Fruit fly (Drosophila melanogaster) whole organism, embryonic: ENCODE results near the gene NijB.
A peak's percentile ranks its signal among the peaks of the same experiment; 100 is the strongest.

ENCODE experiments used
- Asciz ChIP-seq: fragments of 200-800 bp; sonication (Bioruptor generic); optimal IDR thresholded peaks from 2 replicates; lab custom pipeline; 2017; ENCODE audit warnings: missing biosample characterization, mild to moderate bottlenecking, missing genetic modification characterization, missing genetic modification reagents
- CG10209 ChIP-seq: fragments of 200-800 bp; sonication (Bioruptor generic); optimal IDR thresholded peaks from 3 replicates; lab custom pipeline; 2017; ENCODE audit warnings: missing biosample characterization, mild to moderate bottlenecking, missing genetic modification characterization, missing genetic modification reagents
- CG10267 ChIP-seq: fragments of 200-800 bp; sonication (Bioruptor generic); optimal IDR thresholded peaks from 2 replicates; lab custom pipeline; 2018; ENCODE audit warnings: missing biosample characterization, mild to moderate bottlenecking, missing genetic modification characterization, moderate library complexity
- CG10565 ChIP-seq: fragments of 200-800 bp; sonication (Bioruptor generic); optimal IDR thresholded peaks from 3 replicates; lab custom pipeline; 2016; ENCODE audit warnings: missing biosample characterization, mild to moderate bottlenecking, missing genetic modification characterization
- CG11723 ChIP-seq: fragments of 200-800 bp; sonication (Bioruptor generic); optimal IDR thresholded peaks from 2 replicates; lab custom pipeline; 2017; ENCODE audit warnings: missing biosample characterization, mild to moderate bottlenecking, missing genetic modification characterization
- CG13775 ChIP-seq: fragments of 200-800 bp; sonication (Bioruptor generic); optimal IDR thresholded peaks from 3 replicates; lab custom pipeline; 2017; ENCODE audit warnings: missing biosample characterization, mild to moderate bottlenecking, missing genetic modification characterization
- CG14667 ChIP-seq: fragments of 200-800 bp; sonication (Bioruptor generic); IDR thresholded peaks from 2 replicates; pipeline ENCODE4 v1.3.6; 2022; ENCODE audit warnings: missing biosample characterization, missing genetic modification characterization
- CG14860 ChIP-seq: fragments of 200-800 bp; sonication (Bioruptor generic); IDR thresholded peaks from 3 replicates; pipeline ENCODE4 v1.3.6; 2022; ENCODE audit warnings: missing biosample characterization, missing genetic modification characterization; ENCODE audit not compliant: partially characterized antibody
- CG1529 ChIP-seq: fragments of 200-800 bp; sonication (Bioruptor generic); optimal IDR thresholded peaks from 3 replicates; lab custom pipeline; 2018; ENCODE audit warnings: missing biosample characterization, missing genetic modification characterization
- CG15514 ChIP-seq: fragments of 200-800 bp; sonication (Bioruptor generic); optimal IDR thresholded peaks from 3 replicates; lab custom pipeline; 2017; ENCODE audit warnings: missing biosample characterization, missing genetic modification characterization, mild to moderate bottlenecking, moderate library complexity, missing genetic modification reagents
- CG31224 ChIP-seq: fragments of 200-800 bp; sonication (Bioruptor generic); IDR thresholded peaks from 2 replicates; pipeline ENCODE4 v1.3.6; 2022; ENCODE audit warnings: missing biosample characterization, missing genetic modification characterization
- CG3281 ChIP-seq: fragments of 200-800 bp; sonication (Bioruptor generic); optimal IDR thresholded peaks from 3 replicates; lab custom pipeline; 2017; ENCODE audit warnings: missing biosample characterization, mild to moderate bottlenecking, missing genetic modification characterization
- CG33213 ChIP-seq: fragments of 200-800 bp; sonication (Bioruptor generic); optimal IDR thresholded peaks from 3 replicates; lab custom pipeline; 2016; ENCODE audit warnings: missing biosample characterization, missing genetic modification characterization
- CG34376 ChIP-seq: fragments of 200-800 bp; sonication (Bioruptor generic); optimal IDR thresholded peaks from 2 replicates; lab custom pipeline; 2018; ENCODE audit warnings: missing biosample characterization, mild to moderate bottlenecking, missing genetic modification characterization
- CG4404 ChIP-seq: fragments of 200-800 bp; sonication (Bioruptor generic); IDR thresholded peaks from 2 replicates; pipeline ENCODE4 v1.3.6; 2022; ENCODE audit warnings: missing biosample characterization, missing genetic modification characterization
- CG7271 ChIP-seq: fragments of 200-800 bp; sonication (Bioruptor generic); optimal IDR thresholded peaks from 2 replicates; lab custom pipeline; 2018; ENCODE audit warnings: missing biosample characterization, mild to moderate bottlenecking, missing genetic modification characterization, moderate library complexity
- CG9215 ChIP-seq: fragments of 200-800 bp; sonication (Bioruptor generic); IDR thresholded peaks from 2 replicates; pipeline ENCODE4 v1.3.6; 2022; ENCODE audit warnings: missing biosample characterization, missing genetic modification characterization
- CrebB ChIP-seq: fragments of 200-800 bp; sonication (Bioruptor generic); optimal IDR thresholded peaks from 3 replicates; lab custom pipeline; 2018; ENCODE audit warnings: missing biosample characterization, mild to moderate bottlenecking, missing genetic modification characterization
- D19B ChIP-seq: fragments of 200-800 bp; sonication (Bioruptor generic); optimal IDR thresholded peaks from 2 replicates; lab custom pipeline; 2017; ENCODE audit warnings: missing biosample characterization, mild to moderate bottlenecking, missing genetic modification characterization
- Dp ChIP-seq: fragments of 200-800 bp; sonication (Bioruptor generic); optimal IDR thresholded peaks from 2 replicates; lab custom pipeline; 2018; ENCODE audit warnings: missing biosample characterization, mild to moderate bottlenecking, missing genetic modification characterization, moderate library complexity
- Drgx ChIP-seq: fragments of 200-800 bp; sonication (Bioruptor generic); IDR thresholded peaks from 2 replicates; pipeline ENCODE4 v1.3.6; 2022; ENCODE audit warnings: missing biosample characterization, missing genetic modification characterization
- Ets65A ChIP-seq: fragments of 200-800 bp; sonication (Bioruptor generic); peaks from one replicate; lab custom pipeline; 2016; ENCODE audit warnings: missing biosample characterization, missing genetic modification characterization
- Ets97D ChIP-seq: fragments of 200-800 bp; sonication (Bioruptor generic); optimal IDR thresholded peaks from 3 replicates; lab custom pipeline; 2016; ENCODE audit warnings: missing biosample characterization, missing genetic modification characterization
- H2.0 ChIP-seq: fragments of 200-800 bp; sonication (Bioruptor generic); IDR thresholded peaks from 2 replicates; pipeline ENCODE4 v1.3.6; 2022; ENCODE audit warnings: missing biosample characterization, missing genetic modification characterization
- HmgD ChIP-seq: fragments of 200-800 bp; sonication (Bioruptor generic); optimal IDR thresholded peaks from 3 replicates; lab custom pipeline; 2016; ENCODE audit warnings: missing biosample characterization, missing genetic modification characterization
- Lim3 ChIP-seq: fragments of 200-800 bp; sonication (Bioruptor generic); IDR thresholded peaks from 2 replicates; pipeline ENCODE4 v1.3.6; 2022; ENCODE audit warnings: missing biosample characterization, missing genetic modification characterization
- Nf-YA ChIP-seq: fragments of 200-800 bp; sonication (Bioruptor generic); IDR thresholded peaks from 2 replicates; pipeline ENCODE4 v1.3.6; 2022; ENCODE audit warnings: missing biosample characterization, missing genetic modification characterization
- Oaz ChIP-seq: fragments of 200-800 bp; sonication (Bioruptor generic); IDR thresholded peaks from 2 replicates; pipeline ENCODE4 v1.3.6; 2022; ENCODE audit warnings: missing biosample characterization, missing genetic modification characterization
- Side ChIP-seq: fragments of 200-800 bp; sonication (Bioruptor generic); optimal IDR thresholded peaks from 2 replicates; lab custom pipeline; 2016; ENCODE audit warnings: missing biosample characterization, missing genetic modification characterization
- Trl ChIP-seq, 3 experiments: fragments of >200 bp in 2 of 3; fragments of 200-800 bp in 1 of 3; sonication (Bioruptor generic) in 1 of 3; optimal IDR thresholded peaks; 2 replicates in 1 of 3; 3 replicates in 2 of 3; lab custom pipeline; 2016 to 2017; ENCODE audit warnings: missing biosample characterization in 1 of 3, missing genetic modification characterization in 1 of 3
- al ChIP-seq: fragments of 200-800 bp; sonication (Bioruptor generic); IDR thresholded peaks from 2 replicates; pipeline ENCODE4 v1.3.6; 2022; ENCODE audit warnings: missing biosample characterization, missing genetic modification characterization
- bab2 ChIP-seq: fragments of 200-800 bp; sonication (Bioruptor generic); optimal IDR thresholded peaks from 2 replicates; lab custom pipeline; 2016; ENCODE audit warnings: missing biosample characterization, missing genetic modification characterization
- cato ChIP-seq: fragments of 200-800 bp; sonication (Bioruptor generic); optimal IDR thresholded peaks from 2 replicates; lab custom pipeline; 2016; ENCODE audit warnings: missing biosample characterization, missing genetic modification characterization, borderline replicate concordance
- caup ChIP-seq: fragments of 200-800 bp; sonication (Bioruptor generic); optimal IDR thresholded peaks from 3 replicates; lab custom pipeline; 2017; ENCODE audit warnings: missing biosample characterization, mild to moderate bottlenecking, missing genetic modification characterization, moderate library complexity; ENCODE audit not compliant: severe bottlenecking
- chinmo ChIP-seq: fragments of 200-800 bp; sonication (Bioruptor generic); IDR thresholded peaks from 4 replicates; pipeline ENCODE4 v1.3.6; 2022; ENCODE audit warnings: missing biosample characterization, missing genetic modification characterization; ENCODE audit not compliant: partially characterized antibody
- croc ChIP-seq: fragments of 200-800 bp; sonication (Bioruptor generic); conservative IDR thresholded peaks from 3 replicates; pipeline ENCODE4 v1.3.6; 2022; ENCODE audit warnings: missing biosample characterization, missing genetic modification characterization
- danr ChIP-seq: fragments of 200-800 bp; sonication (Bioruptor generic); IDR thresholded peaks from 2 replicates; pipeline ENCODE4 v1.3.6; 2022; ENCODE audit warnings: missing biosample characterization, missing genetic modification characterization
- dmrt11E ChIP-seq: fragments of 200-800 bp; sonication (Bioruptor generic); optimal IDR thresholded peaks from 3 replicates; lab custom pipeline; 2018; ENCODE audit warnings: missing biosample characterization, mild to moderate bottlenecking, missing genetic modification characterization, moderate library complexity
- fru ChIP-seq: fragments of >200 bp; optimal IDR thresholded peaks from 2 replicates; lab custom pipeline; 2017
- her ChIP-seq: fragments of 200-800 bp; sonication (Bioruptor generic); optimal IDR thresholded peaks from 2 replicates; lab custom pipeline; 2016; ENCODE audit warnings: missing biosample characterization, missing genetic modification characterization
- hth ChIP-seq: fragments of >200 bp; optimal IDR thresholded peaks from 2 replicates; lab custom pipeline; 2017; ENCODE audit warnings: inconsistent platforms
- kah ChIP-seq: fragments of 200-800 bp; sonication (Bioruptor generic); optimal IDR thresholded peaks from 2 replicates; lab custom pipeline; 2018; ENCODE audit warnings: missing biosample characterization, mild to moderate bottlenecking, missing genetic modification characterization
- kay ChIP-seq: fragments of 200-800 bp; sonication (Bioruptor generic); optimal IDR thresholded peaks from 2 replicates; lab custom pipeline; 2016; ENCODE audit warnings: missing biosample characterization, missing genetic modification characterization
- maf-S ChIP-seq: fragments of 200-800 bp; sonication (Bioruptor generic); optimal IDR thresholded peaks from 2 replicates; lab custom pipeline; 2016; ENCODE audit warnings: missing biosample characterization, missing genetic modification characterization
- pho ChIP-seq: fragments of 200-800 bp; sonication (Bioruptor generic); optimal IDR thresholded peaks from 2 replicates; lab custom pipeline; 2016; ENCODE audit warnings: missing biosample characterization, missing genetic modification characterization
- row ChIP-seq: fragments of 200-800 bp; sonication (Bioruptor generic); IDR thresholded peaks from 3 replicates; pipeline ENCODE4 v1.3.6; 2022; ENCODE audit warnings: missing biosample characterization, missing genetic modification characterization
- run ChIP-seq: fragments of 200-800 bp; sonication (Bioruptor generic); optimal IDR thresholded peaks from 3 replicates; lab custom pipeline; 2018; ENCODE audit warnings: missing biosample characterization, mild to moderate bottlenecking, missing genetic modification characterization
- sc ChIP-seq, 3 experiments: fragments of >200 bp in 2 of 3; fragments of 200-800 bp in 1 of 3; sonication (Bioruptor generic) in 1 of 3; optimal IDR thresholded peaks; 2 replicates in 2 of 3; 3 replicates in 1 of 3; lab custom pipeline; 2017; ENCODE audit warnings: mild to moderate bottlenecking in 1 of 3, missing biosample characterization in 1 of 3, missing genetic modification characterization in 1 of 3, missing genetic modification reagents in 1 of 3
- tgo ChIP-seq: fragments of 200-800 bp; sonication (Bioruptor generic); IDR thresholded peaks from 3 replicates; pipeline ENCODE4 v1.3.6; 2022; ENCODE audit warnings: missing biosample characterization, missing genetic modification characterization
- toy ChIP-seq: fragments of 200-800 bp; sonication (Bioruptor generic); IDR thresholded peaks from 2 replicates; pipeline ENCODE4 v1.3.6; 2022; ENCODE audit warnings: missing biosample characterization, missing genetic modification characterization
- trem ChIP-seq: fragments of 200-800 bp; optimal IDR thresholded peaks from 3 replicates; lab custom pipeline; 2019; ENCODE audit warnings: missing biosample characterization, mild to moderate bottlenecking, missing genetic modification characterization, moderate library complexity

NijB gene

dm6 chr3L:18870027-18870426 is 22.2 kb upstream of the NijB start, which contains the start of gene Blos3 (continued):
- TF ChIP-seq CG31224 (GFP tag; lab: Robert Waterston, UW) (no peak), Trl (optimal IDR thresholded peaks at IDR 0.05; lab: Kevin White, UChicago) (no peak), Trl (GFP tag; optimal IDR thresholded peaks at IDR 0.05; lab: Kevin White, UChicago) (peak; percentile 66), Oaz (GFP tag; lab: Robert Waterston, UW) (no peak), Nf-YA (GFP tag; lab: Robert Waterston, UW) (no peak), HmgD (no peak), CG13775 (GFP tag; lab: Kevin White, UChicago) (peak; percentile 15), Ets97D (peak; percentile 14), bab2 (GFP tag; lab: Kevin White, UChicago) (peak; percentile 29), CG11723 (GFP tag; lab: Kevin White, UChicago) (peak; percentile 20), CG3281 (GFP tag; lab: Kevin White, UChicago) (peak; percentile 52), sc (optimal IDR thresholded peaks at IDR 0.05; lab: Kevin White, UChicago) (no peak), sc (GFP tag; optimal IDR thresholded peaks at IDR 0.05; lab: Kevin White, UChicago) (no peak), CG34376 (GFP tag; lab: Kevin White, UChicago) (peak; percentile 0), Drgx (GFP tag; lab: Robert Waterston, UW) (peak; percentile 27; the same call in 1 of the 2 replicates), CG14860 (no peak), CG15514 (GFP tag; lab: Kevin White, UChicago) (peak; percentile 37), Dp (GFP tag; lab: Kevin White, UChicago) (no peak), D19B (GFP tag; lab: Kevin White, UChicago) (no peak), caup (GFP tag; lab: Kevin White, UChicago) (peak; percentile 23), Lim3 (GFP tag; lab: Robert Waterston, UW) (no peak), hth (no peak), al (GFP tag; lab: Robert Waterston, UW) (peak; percentile 15; the same call in 1 of the 2 replicates), cato (GFP tag; lab: Kevin White, UChicago) (peak; percentile 2), tgo (GFP tag; lab: Robert Waterston, UW) (no peak), Asciz (GFP tag; lab: Kevin White, UChicago) (peak; percentile 15), CG4404 (GFP tag; lab: Robert Waterston, UW) (no peak), maf-S (GFP tag; lab: Kevin White, UChicago) (peak; percentile 62), run (tag; lab: Kevin White, UChicago) (no peak), H2.0 (GFP tag; lab: Robert Waterston, UW) (no peak), CG7271 (tag; lab: Kevin White, UChicago) (no peak), kay (GFP tag; lab: Kevin White, UChicago) (no peak), danr (GFP tag; lab: Robert Waterston, UW) (0 out of 2 replicates have a peak, but pooled peaks have one; percentile 6), Side (GFP tag; lab: Kevin White, UChicago) (peak; percentile 65), her (GFP tag; lab: Kevin White, UChicago) (peak; percentile 39), dmrt11E (tag; lab: Kevin White, UChicago) (peak; percentile 5), CG9215 (no peak; the same call in 1 of the 2 replicates), Ets65A (GFP tag; lab: Kevin White, UChicago) (peak; percentile 88), fru (lab: Kevin White, UChicago) (no peak), croc (no peak), CG1529 (GFP tag; lab: Kevin White, UChicago) (peak; percentile 73), CG10565 (GFP tag; lab: Kevin White, UChicago) (no peak), pho (GFP tag; lab: Kevin White, UChicago) (peak; percentile 57), CG33213 (GFP tag; lab: Kevin White, UChicago) (peak; percentile 57), CG14667 (GFP tag; lab: Robert Waterston, UW) (peak; percentile 4; the same call in 1 of the 2 replicates), chinmo (GFP tag; lab: Robert Waterston, UW) (peak; percentile 69; the same call in 3 of the 4 replicates), CG10209 (GFP tag; lab: Kevin White, UChicago) (no peak), row (GFP tag; lab: Robert Waterston, UW) (peak; percentile 67), CG10267 (tag; lab: Kevin White, UChicago) (peak; percentile 36), kah (GFP tag; lab: Kevin White, UChicago) (peak; percentile 69), toy (GFP tag; lab: Robert Waterston, UW) (no peak), trem (peak; percentile 55), CrebB (tag; lab: Kevin White, UChicago) (no peak)
